Fruit fly (Drosophila melanogaster) whole organism, prepupa: ENCODE results near the gene HDAC4.

Source experiments
- Blimp-1 ChIP-seq: fragments of 200-800 bp; sonication (Bioruptor generic); optimal IDR thresholded peaks from 3 replicates; lab custom pipeline; 2017; ENCODE audit warnings: missing biosample characterization, missing genetic modification characterization, mild to moderate bottlenecking, moderate library complexity, missing genetic modification reagents
- CG10631 ChIP-seq: fragments of 200-800 bp; sonication (Bioruptor generic); optimal IDR thresholded peaks from 2 replicates; lab custom pipeline; 2016; ENCODE audit warnings: missing biosample characterization, missing genetic modification characterization
- CG10669 ChIP-seq: fragments of 200-800 bp; sonication (Bioruptor generic); optimal IDR thresholded peaks from 3 replicates; lab custom pipeline; 2018; ENCODE audit warnings: missing biosample characterization, mild to moderate bottlenecking, missing genetic modification characterization, moderate library complexity
- CG11294 ChIP-seq: fragments of 200-800 bp; sonication (Bioruptor generic); IDR thresholded peaks from 2 replicates; pipeline ENCODE4 v1.3.6; 2022; ENCODE audit warnings: missing biosample characterization, missing genetic modification characterization
- CG11902 ChIP-seq: fragments of 200-800 bp; sonication (Bioruptor generic); optimal IDR thresholded peaks from 3 replicates; lab custom pipeline; 2016; ENCODE audit warnings: missing biosample characterization, missing genetic modification characterization
- CG15336 ChIP-seq: fragments of 200-800 bp; sonication (Bioruptor generic); IDR thresholded peaks from 2 replicates; pipeline ENCODE4 v1.3.6; 2022; ENCODE audit warnings: missing biosample characterization, missing genetic modification characterization
- CG1621 ChIP-seq: fragments of 200-800 bp; sonication (Bioruptor generic); optimal IDR thresholded peaks from 3 replicates; lab custom pipeline; 2018; ENCODE audit warnings: missing biosample characterization, mild to moderate bottlenecking, missing genetic modification characterization
- CG16779 ChIP-seq: fragments of 200-800 bp; sonication (Bioruptor generic); optimal IDR thresholded peaks from 3 replicates; lab custom pipeline; 2017; ENCODE audit warnings: missing biosample characterization, mild to moderate bottlenecking, missing genetic modification characterization
- CG3032 ChIP-seq: fragments of 200-800 bp; optimal IDR thresholded peaks from 2 replicates; lab custom pipeline; 2019; ENCODE audit warnings: missing biosample characterization, mild to moderate bottlenecking, missing genetic modification characterization, moderate library complexity
- CG31627 ChIP-seq: fragments of 200-800 bp; sonication (Bioruptor generic); optimal IDR thresholded peaks from 3 replicates; lab custom pipeline; 2016; ENCODE audit warnings: missing biosample characterization, missing genetic modification characterization
- CG32006 ChIP-seq: fragments of 200-800 bp; sonication (Bioruptor generic); optimal IDR thresholded peaks from 3 replicates; lab custom pipeline; 2017; ENCODE audit warnings: missing biosample characterization, mild to moderate bottlenecking, missing genetic modification characterization
- CG34406 ChIP-seq: fragments of 200-800 bp; sonication (Bioruptor generic); optimal IDR thresholded peaks from 3 replicates; lab custom pipeline; 2016; ENCODE audit warnings: missing biosample characterization, missing genetic modification characterization
- CG3919 ChIP-seq: fragments of 200-800 bp; sonication (Bioruptor generic); optimal IDR thresholded peaks from 3 replicates; lab custom pipeline; 2016; ENCODE audit warnings: missing biosample characterization, missing genetic modification characterization
- CG4318 ChIP-seq: fragments of 200-800 bp; sonication (Bioruptor generic); optimal IDR thresholded peaks from 3 replicates; lab custom pipeline; 2017; ENCODE audit warnings: missing biosample characterization, mild to moderate bottlenecking, missing genetic modification characterization
- CG6163 ChIP-seq: fragments of 200-800 bp; sonication (Bioruptor generic); IDR thresholded peaks from 3 replicates; pipeline ENCODE4 v1.3.6; 2022; ENCODE audit warnings: missing biosample characterization, missing genetic modification characterization
- CG6276 ChIP-seq: fragments of 200-800 bp; sonication (Bioruptor generic); optimal IDR thresholded peaks from 2 replicates; lab custom pipeline; 2017; ENCODE audit warnings: missing biosample characterization, mild to moderate bottlenecking, missing genetic modification characterization
- CG6792 ChIP-seq: fragments of 200-800 bp; sonication (Bioruptor generic); optimal IDR thresholded peaks from 3 replicates; lab custom pipeline; 2016; ENCODE audit warnings: missing biosample characterization, missing genetic modification characterization
- CG6808 ChIP-seq: fragments of 200-800 bp; sonication (Bioruptor generic); optimal IDR thresholded peaks from 3 replicates; lab custom pipeline; 2017; ENCODE audit warnings: missing biosample characterization, missing genetic modification characterization, mild to moderate bottlenecking, moderate library complexity, missing genetic modification reagents
- CG8632 ChIP-seq: fragments of 200-800 bp; sonication (Bioruptor generic); optimal IDR thresholded peaks from 3 replicates; lab custom pipeline; 2016; ENCODE audit warnings: missing biosample characterization, missing genetic modification characterization
- CG9139 ChIP-seq: fragments of 200-800 bp; sonication (Bioruptor generic); optimal IDR thresholded peaks from 3 replicates; lab custom pipeline; 2017; ENCODE audit warnings: missing biosample characterization, mild to moderate bottlenecking, missing genetic modification characterization
- Eip75B ChIP-seq: fragments of 200-800 bp; sonication (Bioruptor generic); optimal IDR thresholded peaks from 3 replicates; lab custom pipeline; 2016; ENCODE audit warnings: missing biosample characterization, missing genetic modification characterization
- Eip78C ChIP-seq: fragments of 200-800 bp; sonication (Bioruptor generic); peaks from one replicate; lab custom pipeline; 2016; ENCODE audit warnings: missing biosample characterization, missing genetic modification characterization
- Eip93F ChIP-seq: fragments of 200-800 bp; sonication (Bioruptor generic); optimal IDR thresholded peaks from 2 replicates; lab custom pipeline; 2016; ENCODE audit warnings: missing biosample characterization, mild to moderate bottlenecking, missing genetic modification characterization
- Ets21C ChIP-seq: fragments of 200-800 bp; sonication (Bioruptor generic); optimal IDR thresholded peaks from 3 replicates; lab custom pipeline; 2016; ENCODE audit warnings: missing biosample characterization, missing genetic modification characterization
- Ets96B ChIP-seq: fragments of 200-800 bp; optimal IDR thresholded peaks from 2 replicates; lab custom pipeline; 2019; ENCODE audit warnings: missing biosample characterization, mild to moderate bottlenecking, missing genetic modification characterization, moderate library complexity
- Gug ChIP-seq: fragments of 200-800 bp; sonication (Bioruptor generic); IDR thresholded peaks from 2 replicates; pipeline ENCODE4 v1.3.6; 2022; ENCODE audit warnings: missing biosample characterization, missing genetic modification characterization
- Hr38 ChIP-seq: sonication (Bioruptor generic); optimal IDR thresholded peaks from 2 replicates; lab custom pipeline; 2016; ENCODE audit warnings: missing biosample characterization, missing genetic modification characterization
- Hr39 ChIP-seq: fragments of 200-800 bp; sonication (Bioruptor generic); optimal IDR thresholded peaks from 2 replicates; lab custom pipeline; 2016; ENCODE audit warnings: missing biosample characterization, missing genetic modification characterization
- Hr4 ChIP-seq: fragments of 200-800 bp; sonication (Bioruptor generic); optimal IDR thresholded peaks from 3 replicates; lab custom pipeline; 2016; ENCODE audit warnings: missing biosample characterization, missing genetic modification characterization
- Lpt ChIP-seq: fragments of 200-800 bp; sonication (Bioruptor generic); optimal IDR thresholded peaks from 3 replicates; lab custom pipeline; 2016; ENCODE audit warnings: missing biosample characterization, missing genetic modification characterization
- OdsH ChIP-seq: fragments of 200-800 bp; sonication (Bioruptor generic); optimal IDR thresholded peaks from 3 replicates; lab custom pipeline; 2016; ENCODE audit warnings: missing biosample characterization, missing genetic modification characterization
- Smox ChIP-seq: fragments of 200-800 bp; sonication (Bioruptor generic); optimal IDR thresholded peaks from 3 replicates; lab custom pipeline; 2016; ENCODE audit warnings: missing biosample characterization, missing genetic modification characterization
- Sox102F ChIP-seq: fragments of 200-800 bp; sonication (Bioruptor generic); optimal IDR thresholded peaks from 2 replicates; lab custom pipeline; 2016; ENCODE audit warnings: missing biosample characterization, mild to moderate bottlenecking, missing genetic modification characterization
- Sox14 ChIP-seq: fragments of 200-800 bp; sonication (Bioruptor generic); optimal IDR thresholded peaks from 3 replicates; lab custom pipeline; 2016; ENCODE audit warnings: missing biosample characterization, missing genetic modification characterization
- Sox15 ChIP-seq: fragments of 200-800 bp; sonication (Bioruptor generic); optimal IDR thresholded peaks from 3 replicates; lab custom pipeline; 2016; ENCODE audit warnings: missing biosample characterization, missing genetic modification characterization
- achi ChIP-seq: fragments of 200-800 bp; sonication (Bioruptor generic); optimal IDR thresholded peaks from 3 replicates; lab custom pipeline; 2016; ENCODE audit warnings: missing biosample characterization, missing genetic modification characterization
- acj6 ChIP-seq: fragments of 200-800 bp; sonication (Bioruptor generic); optimal IDR thresholded peaks from 3 replicates; lab custom pipeline; 2016; ENCODE audit warnings: missing biosample characterization, missing genetic modification characterization
- cyc ChIP-seq: fragments of 200-800 bp; sonication (Bioruptor generic); optimal IDR thresholded peaks from 3 replicates; lab custom pipeline; 2016; ENCODE audit warnings: missing biosample characterization, missing genetic modification characterization
- dac ChIP-seq: fragments of 200-800 bp; sonication (Bioruptor generic); optimal IDR thresholded peaks from 2 replicates; lab custom pipeline; 2017; ENCODE audit warnings: missing biosample characterization, mild to moderate bottlenecking, missing genetic modification characterization
- dsx ChIP-seq: fragments of 200-800 bp; optimal IDR thresholded peaks from 3 replicates; lab custom pipeline; 2019; ENCODE audit warnings: missing biosample characterization, mild to moderate bottlenecking, missing genetic modification characterization, moderate library complexity; ENCODE audit not compliant: poor library complexity, severe bottlenecking
- eg ChIP-seq: fragments of 200-800 bp; sonication (Bioruptor generic); IDR thresholded peaks from 3 replicates; pipeline ENCODE4 v1.3.6; 2022; ENCODE audit warnings: missing biosample characterization, missing genetic modification characterization
- esn ChIP-seq: fragments of 200-800 bp; sonication (Bioruptor generic); optimal IDR thresholded peaks from 2 replicates; lab custom pipeline; 2016; ENCODE audit warnings: missing biosample characterization, mild to moderate bottlenecking, missing genetic modification characterization, moderate library complexity
- fd59A ChIP-seq: fragments of 200-800 bp; sonication (Bioruptor generic); optimal IDR thresholded peaks from 2 replicates; lab custom pipeline; 2017; ENCODE audit warnings: missing biosample characterization, mild to moderate bottlenecking, missing genetic modification characterization, missing genetic modification reagents
- fd85E ChIP-seq: fragments of 200-800 bp; sonication (Bioruptor generic); optimal IDR thresholded peaks from 3 replicates; lab custom pipeline; 2016; ENCODE audit warnings: missing biosample characterization, missing genetic modification characterization
- net ChIP-seq: fragments of 200-800 bp; sonication (Bioruptor generic); optimal IDR thresholded peaks from 3 replicates; lab custom pipeline; 2016; ENCODE audit warnings: missing biosample characterization, missing genetic modification characterization
- pdm3 ChIP-seq: fragments of 200-800 bp; sonication (Bioruptor generic); optimal IDR thresholded peaks from 3 replicates; lab custom pipeline; 2016; ENCODE audit warnings: missing biosample characterization, missing genetic modification characterization
- salr ChIP-seq, 2 experiments: fragments of 200-800 bp; sonication (Bioruptor generic); optimal IDR thresholded peaks; 3 replicates each; lab custom pipeline; 2016 to 2018; ENCODE audit warnings: missing biosample characterization in 2 of 2, missing genetic modification characterization in 2 of 2, mild to moderate bottlenecking in 1 of 2
- spab ChIP-seq: fragments of 200-800 bp; sonication (Bioruptor generic); optimal IDR thresholded peaks from 2 replicates; lab custom pipeline; 2017; ENCODE audit warnings: missing biosample characterization, mild to moderate bottlenecking, missing genetic modification characterization, missing genetic modification reagents
- ss ChIP-seq, 2 experiments: fragments of 200-800 bp; sonication (Bioruptor generic); optimal IDR thresholded peaks; 2 replicates in 1 of 2; 3 replicates in 1 of 2; lab custom pipeline; 2017 to 2018; ENCODE audit warnings: mild to moderate bottlenecking in 2 of 2, missing biosample characterization in 2 of 2, missing genetic modification characterization in 2 of 2, moderate library complexity in 1 of 2
- svp ChIP-seq: fragments of 200-800 bp; sonication (Bioruptor generic); peaks from one replicate; lab custom pipeline; 2016; ENCODE audit warnings: missing biosample characterization, missing genetic modification characterization
- topi ChIP-seq: fragments of 200-800 bp; sonication (Bioruptor generic); optimal IDR thresholded peaks from 3 replicates; lab custom pipeline; 2016; ENCODE audit warnings: missing biosample characterization, missing genetic modification characterization
- vri ChIP-seq: fragments of 200-800 bp; sonication (Bioruptor generic); optimal IDR thresholded peaks from 3 replicates; lab custom pipeline; 2016; ENCODE audit warnings: missing biosample characterization, mild to moderate bottlenecking, missing genetic modification characterization

Gene HDAC4

dm6 chrX:13334434-13335146 lies 49.2 kb upstream of the HDAC4 start:
- TF ChIP-seq svp = no peak
- no peak for TF ChIP-seq ss (GFP tag; optimal IDR thresholded peaks at IDR 0.05; lab: Kevin White, UChicago)
- TF ChIP-seq Ets96B = no peak
- TF ChIP-seq vri (GFP tag; lab: Kevin White, UChicago) = no peak
- TF ChIP-seq pdm3 = no peak
- TF ChIP-seq CG15336 = peak; percentile 24; the same call in 1 of the 2 replicates
- no peak for TF ChIP-seq dac (GFP tag; lab: Kevin White, UChicago)
- no peak for TF ChIP-seq eg (GFP tag; lab: Robert Waterston, UW)
- TF ChIP-seq CG8632 (GFP tag; lab: Kevin White, UChicago) = no peak
- no peak for TF ChIP-seq Lpt
- TF ChIP-seq salr (GFP tag; optimal IDR thresholded peaks at IDR 0.05; lab: Kevin White, UChicago) = no peak
- TF ChIP-seq CG10669 = no peak
- TF ChIP-seq fd85E (GFP tag; lab: Kevin White, UChicago) = no peak
- peak; percentile 35 for TF ChIP-seq CG31627 (GFP tag; lab: Kevin White, UChicago)
- TF ChIP-seq spab = no peak
- TF ChIP-seq CG9139 (GFP tag; lab: Kevin White, UChicago) = no peak
- TF ChIP-seq Eip78C = peak; percentile 39
- no peak for TF ChIP-seq Hr38 (GFP tag; lab: Kevin White, UChicago)
- TF ChIP-seq CG3919 (GFP tag; lab: Kevin White, UChicago) = peak; percentile 59
- no peak for TF ChIP-seq Sox102F
- TF ChIP-seq CG6276 (GFP tag; lab: Kevin White, UChicago) = no peak
- TF ChIP-seq CG1621 (tag; lab: Kevin White, UChicago) = no peak
- TF ChIP-seq CG4318 = no peak
- TF ChIP-seq Ets21C (GFP tag; lab: Kevin White, UChicago) = no peak
- no peak for TF ChIP-seq CG11902 (GFP tag; lab: Kevin White, UChicago)
- TF ChIP-seq Hr4 (GFP tag; lab: Kevin White, UChicago) = no peak
- peak; percentile 48 for TF ChIP-seq esn (GFP tag; lab: Kevin White, UChicago)
- no peak for TF ChIP-seq dsx (GFP tag; lab: Kevin White, UChicago)
- TF ChIP-seq topi (GFP tag; lab: Kevin White, UChicago) = peak; percentile 29
- no peak for TF ChIP-seq acj6
- TF ChIP-seq CG32006 (GFP tag; lab: Kevin White, UChicago) = no peak
- peak; percentile 18 for TF ChIP-seq CG10631 (GFP tag; lab: Kevin White, UChicago)
- TF ChIP-seq Sox15 (GFP tag; lab: Kevin White, UChicago) = no peak
- TF ChIP-seq fd59A = no peak
- no peak for TF ChIP-seq CG6792
- TF ChIP-seq CG34406 (GFP tag; lab: Kevin White, UChicago) = no peak
- TF ChIP-seq CG6808 (GFP tag; lab: Kevin White, UChicago) = no peak
- no peak for TF ChIP-seq Eip93F (GFP tag; lab: Kevin White, UChicago)
- TF ChIP-seq net (GFP tag; lab: Kevin White, UChicago) = no peak
- TF ChIP-seq cyc = peak; percentile 45
- no peak for TF ChIP-seq CG6163
- TF ChIP-seq achi (GFP tag; lab: Kevin White, UChicago) = no peak
- TF ChIP-seq Blimp-1 = no peak
- peak; percentile 33 for TF ChIP-seq Sox14 (GFP tag; lab: Kevin White, UChicago)
- no peak for TF ChIP-seq CG16779
- no peak for TF ChIP-seq OdsH (GFP tag; lab: Kevin White, UChicago)
- peak; percentile 2 for TF ChIP-seq Smox (GFP tag; lab: Kevin White, UChicago)
- TF ChIP-seq CG11294 (GFP tag; lab: Robert Waterston, UW) = no peak
- TF ChIP-seq Hr39 (GFP tag; lab: Kevin White, UChicago) = no peak
- peak; percentile 6 for TF ChIP-seq CG3032
- TF ChIP-seq Eip75B = no peak
- TF ChIP-seq Gug (GFP tag; lab: Robert Waterston, UW) = no peak
